Fruit fly (Drosophila melanogaster): Measurements from ENCODE around the gene toc.

Gene toc

dm6 chr2L:3114132-3114531 lies 30.5 kb downstream of the toc start (continued):
- TF ChIP-seq CG30403 (GFP tag; optimal IDR thresholded peaks at IDR 0.05), result no peak
- no peak for TF ChIP-seq ap (GFP tag; IDR thresholded peaks at IDR 0.05)
- TF ChIP-seq CG18599 (GFP tag; optimal IDR thresholded peaks at IDR 0.05), result no peak
- no peak for TF ChIP-seq CG11723 (GFP tag; optimal IDR thresholded peaks at IDR 0.05)
- TF ChIP-seq fd3F (GFP tag; optimal IDR thresholded peaks at IDR 0.05), result peak; percentile 10
- no peak for TF ChIP-seq Doc3 (GFP tag; IDR thresholded peaks at IDR 0.05; ENCODE audit: partially characterized antibody)
- no peak for TF ChIP-seq knrl (GFP tag; IDR thresholded peaks at IDR 0.05; ENCODE audit: partially characterized antibody)
- TF ChIP-seq Fer3 (tag; optimal IDR thresholded peaks at IDR 0.05), result no peak
- TF ChIP-seq grau (tag; optimal IDR thresholded peaks at IDR 0.05), result no peak
- no peak for TF ChIP-seq eve (GFP tag; optimal IDR thresholded peaks at IDR 0.05)
- no peak for TF ChIP-seq CG7987 (GFP tag; optimal IDR thresholded peaks at IDR 0.05)
- TF ChIP-seq CG6791 (GFP tag; IDR thresholded peaks at IDR 0.05; ENCODE audit: partially characterized antibody), result no peak
- TF ChIP-seq CG1602 (GFP tag; optimal IDR thresholded peaks at IDR 0.05), result no peak
- no peak for TF ChIP-seq croc (GFP tag; conservative IDR thresholded peaks at IDR 0.05)
- TF ChIP-seq CG43689 (GFP tag; IDR thresholded peaks at IDR 0.05), result no peak
- no peak for TF ChIP-seq Lhr (GFP tag; optimal IDR thresholded peaks at IDR 0.05)
- TF ChIP-seq CG2129 (GFP tag; IDR thresholded peaks at IDR 0.05; ENCODE audit: partially characterized antibody), result no peak
- no peak for TF ChIP-seq CG7745 (tag; optimal IDR thresholded peaks at IDR 0.05)
- TF ChIP-seq Dip3 (GFP tag; optimal IDR thresholded peaks at IDR 0.05), result no peak
- TF ChIP-seq CG11398 (GFP tag; optimal IDR thresholded peaks at IDR 0.05), result no peak
- no peak for TF ChIP-seq gcm (GFP tag; optimal IDR thresholded peaks at IDR 0.05)
- no peak for TF ChIP-seq CG10431 (GFP tag; optimal IDR thresholded peaks at IDR 0.05)
- no peak for TF ChIP-seq corto (GFP tag; optimal IDR thresholded peaks at IDR 0.05)
- 0 out of 3 replicates have a peak, but pooled peaks have one; percentile 11 for TF ChIP-seq CG11456 (GFP tag; IDR thresholded peaks at IDR 0.05)
- no peak for TF ChIP-seq Fer2 (tag; optimal IDR thresholded peaks at IDR 0.05)
- TF ChIP-seq psq (GFP tag; optimal IDR thresholded peaks at IDR 0.05), result no peak
- no peak for TF ChIP-seq TFAM (GFP tag; optimal IDR thresholded peaks at IDR 0.05)
- TF ChIP-seq CG15269 (tag; optimal IDR thresholded peaks at IDR 0.05), result no peak
- TF ChIP-seq tx (GFP tag; optimal IDR thresholded peaks at IDR 0.05), result no peak
- peak; percentile 13 for TF ChIP-seq CG2875 (GFP tag; optimal IDR thresholded peaks at IDR 0.05)
- 0 out of 3 replicates have a peak, but pooled peaks have one; percentile 8 for TF ChIP-seq otp (GFP tag; IDR thresholded peaks at IDR 0.05)
- TF ChIP-seq tna (GFP tag; IDR thresholded peaks at IDR 0.05; ENCODE audit: partially characterized antibody), result no peak
- no peak for TF ChIP-seq CG42726 (GFP tag; IDR thresholded peaks at IDR 0.05; ENCODE audit: partially characterized antibody)
- TF ChIP-seq BtbVII (GFP tag; optimal IDR thresholded peaks at IDR 0.05), result peak; percentile 56
- no peak for TF ChIP-seq Bgb (GFP tag; IDR thresholded peaks at IDR 0.05; ENCODE audit: partially characterized antibody)
- TF ChIP-seq lmd (GFP tag; IDR thresholded peaks at IDR 0.05), result no peak
- no peak for TF ChIP-seq D (optimal IDR thresholded peaks at IDR 0.05)
- no peak for TF ChIP-seq D (GFP tag; optimal IDR thresholded peaks at IDR 0.05)
- TF ChIP-seq CG1603 (tag; optimal IDR thresholded peaks at IDR 0.05), result peak; percentile 8
- TF ChIP-seq gcm2 (GFP tag; optimal IDR thresholded peaks at IDR 0.05), result no peak
- TF ChIP-seq so (GFP tag; IDR thresholded peaks at IDR 0.05), result no peak
- TF ChIP-seq CG17912 (GFP tag; optimal IDR thresholded peaks at IDR 0.05), result no peak
- TF ChIP-seq vvl (GFP tag; IDR thresholded peaks at IDR 0.05), result no peak
- TF ChIP-seq odd (GFP tag; optimal IDR thresholded peaks at IDR 0.05), result peak; percentile 26
- no peak for TF ChIP-seq repo (GFP tag; optimal IDR thresholded peaks at IDR 0.05)
- TF ChIP-seq CG3838 (GFP tag; optimal IDR thresholded peaks at IDR 0.05), result no peak
- no peak for TF ChIP-seq Bdp1 (GFP tag; optimal IDR thresholded peaks at IDR 0.05)
- TF ChIP-seq CG5180 (GFP tag; optimal IDR thresholded peaks at IDR 0.05), result no peak
- peak; percentile 19 for TF ChIP-seq CG2678 (tag; optimal IDR thresholded peaks at IDR 0.05)
- 0 out of 2 replicates have a peak, but pooled peaks have one; percentile 34 for TF ChIP-seq Atf6 (GFP tag; IDR thresholded peaks at IDR 0.05)
- TF ChIP-seq HmgZ (tag; optimal IDR thresholded peaks at IDR 0.05), result no peak
